Fruit fly (Drosophila melanogaster) whole organism, wandering third instar larva: ENCODE results near the gene betaNACtes1.
A peak's percentile ranks its signal among the peaks of the same experiment; 100 is the strongest.

Source experiments
- Abd-B ChIP-seq: fragments of >200 bp; optimal IDR thresholded peaks from 2 replicates; lab custom pipeline; 2017; ENCODE audit warnings: missing biosample characterization, missing genetic modification characterization
- CG9705 ChIP-seq: fragments of 200-800 bp; sonication (Bioruptor generic); optimal IDR thresholded peaks from 2 replicates; lab custom pipeline; 2018; ENCODE audit warnings: missing biosample characterization, mild to moderate bottlenecking, missing genetic modification characterization
- CrebA ChIP-seq: fragments of 200-800 bp; sonication (Bioruptor generic); optimal IDR thresholded peaks from 2 replicates; lab custom pipeline; 2016; ENCODE audit warnings: missing biosample characterization, mild to moderate bottlenecking, missing genetic modification characterization, borderline replicate concordance
- Dfd ChIP-seq: fragments of >200 bp; optimal IDR thresholded peaks from 2 replicates; lab custom pipeline; 2017; ENCODE audit warnings: missing biosample characterization, missing genetic modification characterization
- Hnf4 ChIP-seq: fragments of 200-800 bp; sonication (Bioruptor generic); optimal IDR thresholded peaks from 2 replicates; lab custom pipeline; 2016; ENCODE audit warnings: missing biosample characterization, mild to moderate bottlenecking, missing genetic modification characterization
- Hr78 ChIP-seq: fragments of >200 bp; optimal IDR thresholded peaks from 2 replicates; lab custom pipeline; 2017; ENCODE audit warnings: missing biosample characterization, missing genetic modification characterization
- OdsH ChIP-seq: fragments of 200-800 bp; sonication (Bioruptor generic); optimal IDR thresholded peaks from 2 replicates; lab custom pipeline; 2016; ENCODE audit warnings: missing biosample characterization, mild to moderate bottlenecking, missing genetic modification characterization
- foxo ChIP-seq, 2 experiments: fragments of 200-800 bp; sonication (Bioruptor generic); optimal IDR thresholded peaks; 2 replicates in 1 of 2; 3 replicates in 1 of 2; lab custom pipeline; 2016 to 2017; ENCODE audit warnings: missing biosample characterization in 2 of 2, missing genetic modification characterization in 2 of 2
- jim ChIP-seq: fragments of 175-275, 200-325 bp; sonication (Bioruptor generic); optimal IDR thresholded peaks from 2 replicates; lab custom pipeline; 2016; ENCODE audit warnings: missing biosample characterization, mild to moderate bottlenecking, missing genetic modification characterization
- lola ChIP-seq: fragments of >200 bp; optimal IDR thresholded peaks from 2 replicates; lab custom pipeline; 2017; ENCODE audit warnings: missing biosample characterization, missing genetic modification characterization
- pan ChIP-seq: fragments of >200 bp; optimal IDR thresholded peaks from 2 replicates; lab custom pipeline; 2017
- psq ChIP-seq: fragments of 200-800 bp; sonication (Bioruptor generic); optimal IDR thresholded peaks from 3 replicates; lab custom pipeline; 2017; ENCODE audit warnings: missing biosample characterization, mild to moderate bottlenecking, missing genetic modification characterization, moderate library complexity
- sage ChIP-seq: fragments of 200-800 bp; sonication (Bioruptor generic); optimal IDR thresholded peaks from 2 replicates; lab custom pipeline; 2016; ENCODE audit warnings: missing biosample characterization, mild to moderate bottlenecking, missing genetic modification characterization
- usp ChIP-seq: fragments of >200 bp; optimal IDR thresholded peaks from 2 replicates; lab custom pipeline; 2017; ENCODE audit warnings: missing biosample characterization, missing genetic modification characterization

- no peak for TF ChIP-seq CrebA (GFP tag; lab: Kevin White, UChicago)
- TF ChIP-seq sage (GFP tag; lab: Kevin White, UChicago) = no peak
- TF ChIP-seq pan (lab: Kevin White, UChicago) = no peak
- TF ChIP-seq CG9705 (GFP tag; lab: Kevin White, UChicago) = no peak
- TF ChIP-seq Hnf4 (GFP tag; lab: Kevin White, UChicago) = no peak
- TF ChIP-seq usp = no peak
- no peak for TF ChIP-seq Abd-B (GFP tag; lab: Kevin White, UChicago)
- peak; percentile 7 for TF ChIP-seq psq
- no peak for TF ChIP-seq foxo (GFP tag; optimal IDR thresholded peaks at IDR 0.05; lab: Kevin White, UChicago)
- TF ChIP-seq OdsH (GFP tag; lab: Kevin White, UChicago) = peak; percentile 0
- no peak for TF ChIP-seq lola (GFP tag; lab: Kevin White, UChicago)
- no peak for TF ChIP-seq Dfd (GFP tag; lab: Kevin White, UChicago)
- no peak for TF ChIP-seq jim (GFP tag; lab: Kevin White, UChicago)
- TF ChIP-seq Hr78 = no peak
These were observed 43.4 kb upstream of the betaNACtes1 start for dm6 chrX:14215834-14216233.
